Worm (Caenorhabditis elegans): Measurements from ENCODE around the gene srx-60.

srx-60 gene

ce11 chrV:7369578-7369977 lies 31.1 kb upstream of the srx-60 start, which contains the start of gene srj-14:
Gene srj-14, plus strand, starts transcription at chrV:7369708.
- no peak for TF ChIP-seq ceh-100 (GFP tag; IDR thresholded peaks at IDR 0.05)
- TF ChIP-seq B0261.1 (tag; optimal IDR thresholded peaks at IDR 0.05) = no peak
- no peak for TF ChIP-seq F55B11.4 (tag; optimal IDR thresholded peaks at IDR 0.05; ENCODE audit: borderline replicate concordance, insufficient read depth)
- no peak for TF ChIP-seq lin-54 (GFP tag; optimal IDR thresholded peaks at IDR 0.05)
- no peak for TF ChIP-seq zfh-2 (GFP tag; conservative IDR thresholded peaks at IDR 0.05)
- TF ChIP-seq ceh-27 (GFP tag; optimal IDR thresholded peaks at IDR 0.05) = no peak
- TF ChIP-seq lir-1 (GFP tag; conservative IDR thresholded peaks at IDR 0.05) = no peak
- TF ChIP-seq F10E7.11 (tag; optimal IDR thresholded peaks at IDR 0.05) = no peak
- no peak for TF ChIP-seq lin-35 (GFP tag; optimal IDR thresholded peaks at IDR 0.05)
- TF ChIP-seq egl-44 (GFP tag; IDR thresholded peaks at IDR 0.05) = no peak

ce11 chrV:7374090-7374489 lies 26.6 kb upstream of the srx-60 start, which contains the start of gene srx-56:
Gene srx-56, plus strand, starts transcription at chrV:7374390.
- no peak for TF ChIP-seq cebp-1 (GFP tag; IDR thresholded peaks at IDR 0.05)
- no peak for TF ChIP-seq cebp-1 (tag; optimal IDR thresholded peaks at IDR 0.05)
- TF ChIP-seq Y79H2A.3 (GFP tag; conservative IDR thresholded peaks at IDR 0.05) = no peak
- no peak for TF ChIP-seq F55B11.4 (tag; optimal IDR thresholded peaks at IDR 0.05; ENCODE audit: borderline replicate concordance, insufficient read depth)
- TF ChIP-seq tlf-1 (GFP tag; optimal IDR thresholded peaks at IDR 0.05) = no peak
- no peak for TF ChIP-seq nfyb-1 (GFP tag; IDR thresholded peaks at IDR 0.05)

ce11 chrV:7379384-7379783 lies 21.3 kb upstream of the srx-60 start, which contains the start of gene srsx-24:
Gene srsx-24, minus strand, starts transcription at chrV:7379484.
- no peak for TF ChIP-seq mel-28 (tag; optimal IDR thresholded peaks at IDR 0.05; ENCODE audit: borderline replicate concordance)
- no peak for TF ChIP-seq rcor-1 (GFP tag; IDR thresholded peaks at IDR 0.05)
- no peak for TF ChIP-seq lsl-1 (GFP tag; optimal IDR thresholded peaks at IDR 0.05)
- TF ChIP-seq unc-62 (GFP tag; optimal IDR thresholded peaks at IDR 0.05) = no peak
- TF ChIP-seq ztf-3 (GFP tag; optimal IDR thresholded peaks at IDR 0.05) = no peak
- TF ChIP-seq nfya-1 (tag; optimal IDR thresholded peaks at IDR 0.05; ENCODE audit: borderline replicate concordance, insufficient read depth) = no peak

ce11 chrV:7381008-7381407 lies 19.7 kb upstream of the srx-60 start, which contains the start of gene C03G6.17:
Gene C03G6.17, minus strand, starts transcription at chrV:7381108.
- TF ChIP-seq akir-1 (GFP tag; optimal IDR thresholded peaks at IDR 0.05) (no peak), dpl-1 (GFP tag; optimal IDR thresholded peaks at IDR 0.05) (no peak), nhr-120 (GFP tag; IDR thresholded peaks at IDR 0.05) (no peak), ztf-3 (GFP tag; optimal IDR thresholded peaks at IDR 0.05) (no peak), K11D2.4 (GFP tag; IDR thresholded peaks at IDR 0.05) (no peak), let-607 (tag; optimal IDR thresholded peaks at IDR 0.05) (no peak), lir-1 (GFP tag; conservative IDR thresholded peaks at IDR 0.05) (no peak), Y53G8AR.9 (GFP tag; conservative IDR thresholded peaks at IDR 0.05) (no peak), unc-62 (GFP tag; optimal IDR thresholded peaks at IDR 0.05) (no peak), dpff-1 (tag; optimal IDR thresholded peaks at IDR 0.05) (no peak)

- TF ChIP-seq dpl-1 (GFP tag; optimal IDR thresholded peaks at IDR 0.05) = no peak
- TF ChIP-seq sdz-38 (tag; optimal IDR thresholded peaks at IDR 0.05) = no peak
- TF ChIP-seq B0336.3 (GFP tag; IDR thresholded peaks at IDR 0.05) = no peak
- no peak for TF ChIP-seq lag-1 (GFP tag; IDR thresholded peaks at IDR 0.05)
- no peak for TF ChIP-seq tbx-9 (tag; optimal IDR thresholded peaks at IDR 0.05; ENCODE audit: borderline replicate concordance)
- no peak for TF ChIP-seq ztf-28 (GFP tag; IDR thresholded peaks at IDR 0.05)
- no peak for TF ChIP-seq ztf-18 (tag; optimal IDR thresholded peaks at IDR 0.05)
- no peak for TF ChIP-seq die-1 (tag; optimal IDR thresholded peaks at IDR 0.05)
- TF ChIP-seq ztf-25 (GFP tag; IDR thresholded peaks at IDR 0.05) = no peak
- no peak for TF ChIP-seq lir-1 (GFP tag; conservative IDR thresholded peaks at IDR 0.05)
Measured at ce11 chrV:7386052-7386573, 14.6 kb upstream of the srx-60 start, which contains the start of gene srp-6. Gene srp-6, minus strand, starts transcription at chrV:7386102.

Measured in whole organism, young adult.